Fruit fly (Drosophila melanogaster) whole organism, pupa: ENCODE measurements around the gene Ada1-2.
"Not testable (repeated sequence)": the region's sequence is repeated elsewhere in the genome, so short reads cannot be mapped to it uniquely, and the experiment has no call there.

Experiments
- CG10348 ChIP-seq: fragments of 200-800 bp; sonication (Bioruptor generic); IDR thresholded peaks from 2 replicates; pipeline ENCODE4 v1.3.6; 2022; ENCODE audit warnings: missing biosample characterization, missing genetic modification characterization
- CG12605 ChIP-seq: fragments of 200-800 bp; sonication (Bioruptor generic); IDR thresholded peaks from 2 replicates; pipeline ENCODE4 v1.3.6; 2022; ENCODE audit warnings: missing biosample characterization, missing genetic modification characterization
- CG13204 ChIP-seq: fragments of 200-800 bp; sonication (Bioruptor generic); optimal IDR thresholded peaks from 2 replicates; lab custom pipeline; 2018; ENCODE audit warnings: missing biosample characterization, mild to moderate bottlenecking, missing genetic modification characterization, moderate library complexity
- CG14655 ChIP-seq: fragments of 200-800 bp; sonication (Bioruptor generic); optimal IDR thresholded peaks from 3 replicates; lab custom pipeline; 2017; ENCODE audit warnings: mild to moderate bottlenecking, missing biosample characterization, missing genetic modification reagents, missing genetic modification characterization
- CG15710 ChIP-seq: fragments of 200-800 bp; sonication (Bioruptor generic); optimal IDR thresholded peaks from 2 replicates; lab custom pipeline; 2018; ENCODE audit warnings: missing biosample characterization, mild to moderate bottlenecking, missing genetic modification characterization, moderate library complexity
- CG17806 ChIP-seq: fragments of 200-800 bp; sonication (Bioruptor generic); optimal IDR thresholded peaks from 2 replicates; lab custom pipeline; 2018; ENCODE audit warnings: missing biosample characterization, mild to moderate bottlenecking, missing genetic modification characterization, moderate library complexity
- CG32121 ChIP-seq: fragments of 200-800 bp; sonication (Bioruptor generic); IDR thresholded peaks from 2 replicates; pipeline ENCODE4 v1.3.6; 2022; ENCODE audit warnings: missing biosample characterization, missing genetic modification characterization
- CG34367 ChIP-seq: fragments of 200-800 bp; sonication (Bioruptor generic); optimal IDR thresholded peaks from 2 replicates; lab custom pipeline; 2018; ENCODE audit warnings: missing biosample characterization, mild to moderate bottlenecking, missing genetic modification characterization
- CG4496 ChIP-seq: fragments of 200-800 bp; sonication (Bioruptor generic); IDR thresholded peaks from 3 replicates; pipeline ENCODE4 v1.3.6; 2022; ENCODE audit warnings: missing biosample characterization, missing genetic modification characterization
- CG8159 ChIP-seq: fragments of 200-800 bp; sonication (Bioruptor generic); optimal IDR thresholded peaks from 3 replicates; lab custom pipeline; 2018; ENCODE audit warnings: missing biosample characterization, mild to moderate bottlenecking, missing genetic modification characterization, moderate library complexity
- CG8301 ChIP-seq: fragments of 200-800 bp; sonication (Bioruptor generic); optimal IDR thresholded peaks from 2 replicates; lab custom pipeline; 2018; ENCODE audit warnings: missing biosample characterization, mild to moderate bottlenecking, missing genetic modification characterization
- CG9948 ChIP-seq: fragments of 200-800 bp; sonication (Bioruptor generic); optimal IDR thresholded peaks from 2 replicates; lab custom pipeline; 2018; ENCODE audit warnings: missing biosample characterization, mild to moderate bottlenecking, missing genetic modification characterization, moderate library complexity
- D1 ChIP-seq: fragments of 200-800 bp; sonication (Bioruptor generic); optimal IDR thresholded peaks from 2 replicates; lab custom pipeline; 2018; ENCODE audit warnings: missing biosample characterization, mild to moderate bottlenecking, missing genetic modification characterization, moderate library complexity
- EcR ChIP-seq: fragments of 200-800 bp; sonication (Bioruptor generic); optimal IDR thresholded peaks from 3 replicates; lab custom pipeline; 2019; ENCODE audit warnings: missing biosample characterization, missing genetic modification characterization, mild to moderate bottlenecking, moderate library complexity, missing genetic modification reagents
- Ets98B ChIP-seq: fragments of 200-800 bp; sonication (Bioruptor generic); IDR thresholded peaks from 2 replicates; pipeline ENCODE4 v1.3.6; 2022; ENCODE audit warnings: missing biosample characterization, missing genetic modification characterization
- Pif1A ChIP-seq: fragments of 200-800 bp; sonication (Bioruptor generic); optimal IDR thresholded peaks from 3 replicates; lab custom pipeline; 2016; ENCODE audit warnings: missing biosample characterization, missing genetic modification characterization
- Pif1B ChIP-seq: fragments of 200-800 bp; sonication (Bioruptor generic); optimal IDR thresholded peaks from 3 replicates; lab custom pipeline; 2016; ENCODE audit warnings: missing biosample characterization, missing genetic modification characterization
- Snoo ChIP-seq: fragments of 200-800 bp; sonication (Bioruptor generic); optimal IDR thresholded peaks from 3 replicates; lab custom pipeline; 2017; ENCODE audit warnings: missing biosample characterization, mild to moderate bottlenecking, missing genetic modification characterization, inconsistent platforms
- fd96Ca ChIP-seq: fragments of 200-800 bp; sonication (Bioruptor generic); IDR thresholded peaks from 3 replicates; pipeline ENCODE4 v1.3.6; 2022; ENCODE audit warnings: missing biosample characterization, missing genetic modification characterization
- gl ChIP-seq: fragments of 200-800 bp; sonication (Bioruptor generic); optimal IDR thresholded peaks from 2 replicates; lab custom pipeline; 2018; ENCODE audit warnings: missing biosample characterization, mild to moderate bottlenecking, missing genetic modification characterization
- rn ChIP-seq: fragments of 200-800 bp; sonication (Bioruptor generic); IDR thresholded peaks from 2 replicates; pipeline ENCODE4 v1.3.6; 2022; ENCODE audit warnings: missing biosample characterization, missing genetic modification characterization

The Ada1-2 gene

dm6 chr2L:11995332-11995790 lies 2.7 kb downstream of the Ada1-2 start, which contains the start of the genes CG18789 and Qtzl:
Gene CG18789, minus strand, starts transcription at chr2L:11995432.
Gene Qtzl, plus strand, starts transcription at chr2L:11995740.
- not testable (repeated sequence) for TF ChIP-seq Pif1B (GFP tag; lab: Kevin White, UChicago); CG12605 (GFP tag; lab: Robert Waterston, UW); CG13204 (GFP tag; lab: Kevin White, UChicago)

dm6 chr2L:11996509-11996908 lies 3.8 kb downstream of the Ada1-2 start, which contains the start of gene Ada1-1:
Gene Ada1-1, plus strand, starts transcription at chr2L:11996809.
- TF ChIP-seq CG14655 (GFP tag; lab: Kevin White, UChicago); EcR; CG8159: not testable (repeated sequence)

dm6 chr2L:11999240-11999704 lies 6.6 kb downstream of the Ada1-2 start, which contains the start of the genes CG18787 and Nfs1:
Gene CG18787, minus strand, starts transcription at chr2L:11999340.
Gene Nfs1, plus strand, starts transcription at chr2L:11999654.
- not testable (repeated sequence) for TF ChIP-seq CG12605, Ets98B, rn (GFP tag; lab: Robert Waterston, UW)

dm6 chr2L:12001132-12001531 lies 8.4 kb downstream of the Ada1-2 start:
- TF ChIP-seq D1 (tag; lab: Kevin White, UChicago) (no peak), EcR (peak; percentile 24)

dm6 chr2L:12002051-12002450 lies 9.3 kb downstream of the Ada1-2 start, which contains the start of gene Hacd1:
Gene Hacd1, minus strand, starts transcription at chr2L:12002266.
- TF ChIP-seq Pif1A (no peak), CG32121 (GFP tag; lab: Robert Waterston, UW) (no peak), CG4496 (GFP tag; lab: Robert Waterston, UW) (no peak), CG14655 (GFP tag; lab: Kevin White, UChicago) (no peak), CG15710 (no peak), Snoo (no peak), EcR (no peak), CG17806 (tag; lab: Kevin White, UChicago) (no peak), CG8301 (tag; lab: Kevin White, UChicago) (no peak), rn (GFP tag; lab: Robert Waterston, UW) (no peak), CG12605 (GFP tag; lab: Robert Waterston, UW) (no peak), CG8159 (no peak), CG9948 (tag; lab: Kevin White, UChicago) (no peak), fd96Ca (no peak), CG13204 (GFP tag; lab: Kevin White, UChicago) (no peak)
- TF ChIP-seq, all 21 proteins: peak for 0

- no peak for TF ChIP-seq Pif1B (GFP tag; lab: Kevin White, UChicago)
- TF ChIP-seq CG12605 (GFP tag; lab: Robert Waterston, UW): no peak
- no peak for TF ChIP-seq fd96Ca
- no peak for TF ChIP-seq CG9948 (tag; lab: Kevin White, UChicago)
- TF ChIP-seq CG8301 (tag; lab: Kevin White, UChicago): no peak
- TF ChIP-seq gl (tag; lab: Kevin White, UChicago): peak; percentile 30
- TF ChIP-seq Pif1A: peak; percentile 34
- TF ChIP-seq CG17806 (tag; lab: Kevin White, UChicago): peak; percentile 27
- TF ChIP-seq CG13204 (GFP tag; lab: Kevin White, UChicago): peak; percentile 99
- TF ChIP-seq CG10348 (GFP tag; lab: Robert Waterston, UW): no peak
- no peak for TF ChIP-seq rn (GFP tag; lab: Robert Waterston, UW)
- TF ChIP-seq CG8159: peak; percentile 38
- TF ChIP-seq Ets98B (GFP tag; lab: Robert Waterston, UW): no peak
- TF ChIP-seq CG32121 (GFP tag; lab: Robert Waterston, UW): no peak
- TF ChIP-seq Snoo: peak; percentile 32
- TF ChIP-seq EcR: peak; percentile 77
- TF ChIP-seq CG34367 (tag; lab: Kevin White, UChicago): no peak
- TF ChIP-seq CG4496 (GFP tag; lab: Robert Waterston, UW): no peak
- peak; percentile 56 for TF ChIP-seq CG14655 (GFP tag; lab: Kevin White, UChicago)
- peak; percentile 32 for TF ChIP-seq CG15710
- no peak for TF ChIP-seq D1 (tag; lab: Kevin White, UChicago)
- TF ChIP-seq, all 21 proteins: peak for 9
Observed at dm6 chr2L:12002922-12003791, 10.5 kb downstream of the Ada1-2 start.

- TF ChIP-seq CG15710: no peak
- TF ChIP-seq rn (GFP tag; lab: Robert Waterston, UW): no peak
Observed at dm6 chr2L:12003792-12004210, 11.1 kb downstream of the Ada1-2 start.
